Fruit fly (Drosophila melanogaster) whole organism, pupa: Measurements from ENCODE around the gene CG9609.

Experiments
- CG10348 ChIP-seq: fragments of 200-800 bp; sonication (Bioruptor generic); IDR thresholded peaks from 2 replicates; pipeline ENCODE4 v1.3.6; 2022; ENCODE audit warnings: missing biosample characterization, missing genetic modification characterization
- CG12605 ChIP-seq: fragments of 200-800 bp; sonication (Bioruptor generic); IDR thresholded peaks from 2 replicates; pipeline ENCODE4 v1.3.6; 2022; ENCODE audit warnings: missing biosample characterization, missing genetic modification characterization
- CG13204 ChIP-seq: fragments of 200-800 bp; sonication (Bioruptor generic); optimal IDR thresholded peaks from 2 replicates; lab custom pipeline; 2018; ENCODE audit warnings: missing biosample characterization, mild to moderate bottlenecking, missing genetic modification characterization, moderate library complexity
- CG14655 ChIP-seq: fragments of 200-800 bp; sonication (Bioruptor generic); optimal IDR thresholded peaks from 3 replicates; lab custom pipeline; 2017; ENCODE audit warnings: mild to moderate bottlenecking, missing biosample characterization, missing genetic modification reagents, missing genetic modification characterization
- CG15710 ChIP-seq: fragments of 200-800 bp; sonication (Bioruptor generic); optimal IDR thresholded peaks from 2 replicates; lab custom pipeline; 2018; ENCODE audit warnings: missing biosample characterization, mild to moderate bottlenecking, missing genetic modification characterization, moderate library complexity
- CG17806 ChIP-seq: fragments of 200-800 bp; sonication (Bioruptor generic); optimal IDR thresholded peaks from 2 replicates; lab custom pipeline; 2018; ENCODE audit warnings: missing biosample characterization, mild to moderate bottlenecking, missing genetic modification characterization, moderate library complexity
- CG32121 ChIP-seq: fragments of 200-800 bp; sonication (Bioruptor generic); IDR thresholded peaks from 2 replicates; pipeline ENCODE4 v1.3.6; 2022; ENCODE audit warnings: missing biosample characterization, missing genetic modification characterization
- CG34367 ChIP-seq: fragments of 200-800 bp; sonication (Bioruptor generic); optimal IDR thresholded peaks from 2 replicates; lab custom pipeline; 2018; ENCODE audit warnings: missing biosample characterization, mild to moderate bottlenecking, missing genetic modification characterization
- CG4496 ChIP-seq: fragments of 200-800 bp; sonication (Bioruptor generic); IDR thresholded peaks from 3 replicates; pipeline ENCODE4 v1.3.6; 2022; ENCODE audit warnings: missing biosample characterization, missing genetic modification characterization
- CG8159 ChIP-seq: fragments of 200-800 bp; sonication (Bioruptor generic); optimal IDR thresholded peaks from 3 replicates; lab custom pipeline; 2018; ENCODE audit warnings: missing biosample characterization, mild to moderate bottlenecking, missing genetic modification characterization, moderate library complexity
- CG8301 ChIP-seq: fragments of 200-800 bp; sonication (Bioruptor generic); optimal IDR thresholded peaks from 2 replicates; lab custom pipeline; 2018; ENCODE audit warnings: missing biosample characterization, mild to moderate bottlenecking, missing genetic modification characterization
- CG9948 ChIP-seq: fragments of 200-800 bp; sonication (Bioruptor generic); optimal IDR thresholded peaks from 2 replicates; lab custom pipeline; 2018; ENCODE audit warnings: missing biosample characterization, mild to moderate bottlenecking, missing genetic modification characterization, moderate library complexity
- D1 ChIP-seq: fragments of 200-800 bp; sonication (Bioruptor generic); optimal IDR thresholded peaks from 2 replicates; lab custom pipeline; 2018; ENCODE audit warnings: missing biosample characterization, mild to moderate bottlenecking, missing genetic modification characterization, moderate library complexity
- EcR ChIP-seq: fragments of 200-800 bp; sonication (Bioruptor generic); optimal IDR thresholded peaks from 3 replicates; lab custom pipeline; 2019; ENCODE audit warnings: missing biosample characterization, missing genetic modification characterization, mild to moderate bottlenecking, moderate library complexity, missing genetic modification reagents
- Ets98B ChIP-seq: fragments of 200-800 bp; sonication (Bioruptor generic); IDR thresholded peaks from 2 replicates; pipeline ENCODE4 v1.3.6; 2022; ENCODE audit warnings: missing biosample characterization, missing genetic modification characterization
- Pif1A ChIP-seq: fragments of 200-800 bp; sonication (Bioruptor generic); optimal IDR thresholded peaks from 3 replicates; lab custom pipeline; 2016; ENCODE audit warnings: missing biosample characterization, missing genetic modification characterization
- Pif1B ChIP-seq: fragments of 200-800 bp; sonication (Bioruptor generic); optimal IDR thresholded peaks from 3 replicates; lab custom pipeline; 2016; ENCODE audit warnings: missing biosample characterization, missing genetic modification characterization
- Snoo ChIP-seq: fragments of 200-800 bp; sonication (Bioruptor generic); optimal IDR thresholded peaks from 3 replicates; lab custom pipeline; 2017; ENCODE audit warnings: missing biosample characterization, mild to moderate bottlenecking, missing genetic modification characterization, inconsistent platforms
- fd96Ca ChIP-seq: fragments of 200-800 bp; sonication (Bioruptor generic); IDR thresholded peaks from 3 replicates; pipeline ENCODE4 v1.3.6; 2022; ENCODE audit warnings: missing biosample characterization, missing genetic modification characterization
- gl ChIP-seq: fragments of 200-800 bp; sonication (Bioruptor generic); optimal IDR thresholded peaks from 2 replicates; lab custom pipeline; 2018; ENCODE audit warnings: missing biosample characterization, mild to moderate bottlenecking, missing genetic modification characterization
- rn ChIP-seq: fragments of 200-800 bp; sonication (Bioruptor generic); IDR thresholded peaks from 2 replicates; pipeline ENCODE4 v1.3.6; 2022; ENCODE audit warnings: missing biosample characterization, missing genetic modification characterization

The CG9609 gene

dm6 chrX:16813226-16813625 lies 26.4 kb upstream of the CG9609 start:
- TF ChIP-seq CG10348 (GFP tag; lab: Robert Waterston, UW) (no peak), D1 (peak; percentile 18)

- TF ChIP-seq CG12605: peak; percentile 57; the same call in 1 of the 2 replicates
- TF ChIP-seq CG15710 (tag; lab: Kevin White, UChicago): peak; percentile 47
- peak; percentile 49 for TF ChIP-seq CG8301
- peak; percentile 73 for TF ChIP-seq fd96Ca (GFP tag; lab: Robert Waterston, UW)
- TF ChIP-seq CG17806 (tag; lab: Kevin White, UChicago): peak; percentile 39
- peak; percentile 50 for TF ChIP-seq CG8159 (tag; lab: Kevin White, UChicago)
- TF ChIP-seq CG10348 (GFP tag; lab: Robert Waterston, UW): no peak
- TF ChIP-seq Ets98B (GFP tag; lab: Robert Waterston, UW): peak; percentile 73
- peak; percentile 74; the same call in 2 of the 3 replicates for TF ChIP-seq CG4496 (GFP tag; lab: Robert Waterston, UW)
- TF ChIP-seq CG9948: peak; percentile 38
- peak; percentile 58 for TF ChIP-seq CG32121 (GFP tag; lab: Robert Waterston, UW)
- TF ChIP-seq CG34367 (tag; lab: Kevin White, UChicago): no peak
- TF ChIP-seq Pif1B (GFP tag; lab: Kevin White, UChicago): no peak
- TF ChIP-seq Snoo (tag; lab: Kevin White, UChicago): peak; percentile 10
These were observed 24.5 kb upstream of the CG9609 start, which contains the start of gene CG4829 for dm6 chrX:16811213-16811749. Gene CG4829 (plus strand): TSS chrX:16811699.

dm6 chrX:16809093-16809492 lies 22.3 kb upstream of the CG9609 start:
- TF ChIP-seq gl: no peak
- no peak for TF ChIP-seq EcR (GFP tag; lab: Kevin White, UChicago)
- TF ChIP-seq CG4496 (GFP tag; lab: Robert Waterston, UW): no peak

dm6 chrX:16808654-16809053 lies 21.8 kb upstream of the CG9609 start:
- TF ChIP-seq CG12605 (no peak), CG14655 (GFP tag; lab: Kevin White, UChicago) (no peak), CG32121 (GFP tag; lab: Robert Waterston, UW) (no peak), CG8301 (no peak), CG15710 (tag; lab: Kevin White, UChicago) (no peak), fd96Ca (GFP tag; lab: Robert Waterston, UW) (no peak), Ets98B (GFP tag; lab: Robert Waterston, UW) (no peak), CG9948 (no peak), Snoo (tag; lab: Kevin White, UChicago) (no peak), CG34367 (tag; lab: Kevin White, UChicago) (no peak), Pif1A (GFP tag; lab: Kevin White, UChicago) (no peak), rn (GFP tag; lab: Robert Waterston, UW) (no peak), D1 (no peak), CG4496 (GFP tag; lab: Robert Waterston, UW) (no peak), CG17806 (tag; lab: Kevin White, UChicago) (no peak)

dm6 chrX:16805768-16806167 lies 19.0 kb upstream of the CG9609 start, which contains the start of gene ppk28:
Gene ppk28 (plus strand): TSS chrX:16806068.
- TF ChIP-seq CG32121 (GFP tag; lab: Robert Waterston, UW): no peak
- TF ChIP-seq, all 21 proteins: peak for 0

dm6 chrX:16803299-16803698 lies 16.5 kb upstream of the CG9609 start, which contains the start of the genes Rai1 and CG13005:
Gene Rai1 (minus strand): TSS chrX:16803344.
Gene CG13005 (plus strand): TSS chrX:16803650.
- TF ChIP-seq CG8159 (tag; lab: Kevin White, UChicago) (no peak), CG15710 (tag; lab: Kevin White, UChicago) (no peak), CG12605 (no peak), Snoo (tag; lab: Kevin White, UChicago) (no peak), CG13204 (GFP tag; lab: Kevin White, UChicago) (no peak), Pif1B (GFP tag; lab: Kevin White, UChicago) (no peak), Ets98B (GFP tag; lab: Robert Waterston, UW) (no peak), CG10348 (GFP tag; lab: Robert Waterston, UW) (no peak), CG34367 (tag; lab: Kevin White, UChicago) (no peak), CG9948 (no peak), CG14655 (GFP tag; lab: Kevin White, UChicago) (no peak), rn (GFP tag; lab: Robert Waterston, UW) (no peak)
- TF ChIP-seq, all 21 proteins: peak for 0

- TF ChIP-seq CG15710 (tag; lab: Kevin White, UChicago) (no peak), CG12605 (no peak), Pif1B (GFP tag; lab: Kevin White, UChicago) (no peak)
These were observed 13.8 kb upstream of the CG9609 start, which contains the start of the genes CG9132 and CG4789 for dm6 chrX:16800530-16801027. Gene CG9132 (minus strand): TSS chrX:16800710. Gene CG4789 (plus strand): TSS chrX:16800930.
